Fruit fly (Drosophila melanogaster) whole organism, embryonic: ENCODE data around the gene GramD1B.

Source experiments
- Atf6 ChIP-seq: fragments of 200-800 bp; sonication (Bioruptor generic); IDR thresholded peaks from 2 replicates; pipeline ENCODE4 v1.3.6; 2022; ENCODE audit warnings: missing biosample characterization, missing genetic modification characterization
- CG10147 ChIP-seq: fragments of 200-800 bp; sonication (Bioruptor generic); optimal IDR thresholded peaks from 2 replicates; lab custom pipeline; 2019; ENCODE audit warnings: missing biosample characterization, mild to moderate bottlenecking, missing genetic modification characterization, moderate library complexity
- CG12769 ChIP-seq: fragments of 200-800 bp; sonication (Bioruptor generic); optimal IDR thresholded peaks from 2 replicates; lab custom pipeline; 2019; ENCODE audit warnings: missing biosample characterization, mild to moderate bottlenecking, missing genetic modification characterization, moderate library complexity
- CG12942 ChIP-seq: fragments of 200-800 bp; sonication (Bioruptor generic); optimal IDR thresholded peaks from 3 replicates; lab custom pipeline; 2016; ENCODE audit warnings: missing biosample characterization, missing genetic modification characterization
- CG13296 ChIP-seq: fragments of 200-800 bp; sonication (Bioruptor generic); optimal IDR thresholded peaks from 3 replicates; lab custom pipeline; 2018; ENCODE audit warnings: missing biosample characterization, mild to moderate bottlenecking, missing genetic modification characterization
- CG17186 ChIP-seq: fragments of 200-800 bp; sonication (Bioruptor generic); optimal IDR thresholded peaks from 3 replicates; lab custom pipeline; 2017; ENCODE audit warnings: missing biosample characterization, missing genetic modification reagents, missing genetic modification characterization
- CG17912 ChIP-seq: fragments of 200-800 bp; sonication (Bioruptor generic); optimal IDR thresholded peaks from 2 replicates; lab custom pipeline; 2018; ENCODE audit warnings: missing biosample characterization, mild to moderate bottlenecking, missing genetic modification characterization
- CG18262 ChIP-seq: fragments of 200-800 bp; optimal IDR thresholded peaks from 3 replicates; lab custom pipeline; 2019; ENCODE audit warnings: missing biosample characterization, mild to moderate bottlenecking, missing genetic modification characterization, moderate library complexity
- CG18599 ChIP-seq: fragments of 200-800 bp; sonication (Bioruptor generic); optimal IDR thresholded peaks from 3 replicates; lab custom pipeline; 2017; ENCODE audit warnings: missing biosample characterization, missing genetic modification characterization, mild to moderate bottlenecking, moderate library complexity, missing genetic modification reagents
- CG32532 ChIP-seq: fragments of 200-800 bp; sonication (Bioruptor generic); IDR thresholded peaks from 2 replicates; pipeline ENCODE4 v1.3.6; 2022; ENCODE audit warnings: missing biosample characterization, missing genetic modification characterization
- CG3281 ChIP-seq: fragments of 200-800 bp; sonication (Bioruptor generic); optimal IDR thresholded peaks from 3 replicates; lab custom pipeline; 2017; ENCODE audit warnings: missing biosample characterization, mild to moderate bottlenecking, missing genetic modification characterization
- CG3726 ChIP-seq: fragments of 200-800 bp; sonication (Bioruptor generic); IDR thresholded peaks from 3 replicates; pipeline ENCODE4, ENCODE4 v1.3.6; 2022; ENCODE audit warnings: missing biosample characterization, missing genetic modification characterization
- CG5180 ChIP-seq: fragments of 200-800 bp; sonication (Bioruptor generic); optimal IDR thresholded peaks from 3 replicates; lab custom pipeline; 2017; ENCODE audit warnings: missing biosample characterization, missing genetic modification characterization, mild to moderate bottlenecking, moderate library complexity, missing genetic modification reagents
- CG6175 ChIP-seq: fragments of 200-800 bp; sonication (Bioruptor generic); IDR thresholded peaks from 3 replicates; pipeline ENCODE4 v1.3.6; 2022; ENCODE audit warnings: missing biosample characterization, missing genetic modification characterization
- CG6654 ChIP-seq: fragments of 200-800 bp; sonication (Bioruptor generic); optimal IDR thresholded peaks from 2 replicates; lab custom pipeline; 2017; ENCODE audit warnings: missing biosample characterization, mild to moderate bottlenecking, missing genetic modification characterization
- CG6765 ChIP-seq: fragments of 200-800 bp; sonication (Bioruptor generic); optimal IDR thresholded peaks from 3 replicates; lab custom pipeline; 2017; ENCODE audit warnings: missing biosample characterization, mild to moderate bottlenecking, missing genetic modification characterization
- CG7556 ChIP-seq: fragments of 200-800 bp; sonication (Bioruptor generic); optimal IDR thresholded peaks from 2 replicates; lab custom pipeline; 2017; ENCODE audit warnings: missing biosample characterization, mild to moderate bottlenecking, missing genetic modification characterization
- CG7745 ChIP-seq: fragments of 200-800 bp; sonication (Bioruptor generic); optimal IDR thresholded peaks from 2 replicates; lab custom pipeline; 2018; ENCODE audit warnings: missing biosample characterization, mild to moderate bottlenecking, missing genetic modification characterization, moderate library complexity
- Eip74EF ChIP-seq, 2 experiments: fragments of 200-800 bp in 1 of 2; fragments of >200 bp in 1 of 2; sonication (Bioruptor generic) in 1 of 2; optimal IDR thresholded peaks; 2 replicates each; lab custom pipeline; 2017 to 2019; ENCODE audit warnings: missing biosample characterization in 2 of 2, missing genetic modification characterization in 2 of 2, mild to moderate bottlenecking in 1 of 2, moderate library complexity in 1 of 2
- Fer1 ChIP-seq: fragments of 200-800 bp; sonication (Bioruptor generic); optimal IDR thresholded peaks from 2 replicates; lab custom pipeline; 2017; ENCODE audit warnings: missing biosample characterization, mild to moderate bottlenecking, missing genetic modification characterization
- HmgZ ChIP-seq: fragments of 200-800 bp; sonication (Bioruptor generic); optimal IDR thresholded peaks from 2 replicates; lab custom pipeline; 2018; ENCODE audit warnings: missing biosample characterization, mild to moderate bottlenecking, missing genetic modification characterization
- Hr78 ChIP-seq, 2 experiments: fragments of 200-800 bp in 1 of 2; fragments of >200 bp in 1 of 2; sonication (Bioruptor generic) in 1 of 2; optimal IDR thresholded peaks; 2 replicates each; lab custom pipeline; 2017 to 2019; ENCODE audit warnings: missing biosample characterization in 2 of 2, missing genetic modification characterization in 2 of 2, mild to moderate bottlenecking in 1 of 2, moderate library complexity in 1 of 2
- MBD-R2 ChIP-seq: fragments of 200-800 bp; sonication (Bioruptor generic); IDR thresholded peaks from 2 replicates; pipeline ENCODE4 v1.3.6; 2022; ENCODE audit warnings: missing biosample characterization, missing genetic modification characterization
- MESR4 ChIP-seq: fragments of 200-800 bp; sonication (Bioruptor generic); optimal IDR thresholded peaks from 2 replicates; lab custom pipeline; 2018; ENCODE audit warnings: missing biosample characterization, mild to moderate bottlenecking, missing genetic modification characterization, moderate library complexity
- Max ChIP-seq: fragments of 200-800 bp; sonication (Bioruptor generic); optimal IDR thresholded peaks from 2 replicates; lab custom pipeline; 2016; ENCODE audit warnings: missing biosample characterization, mild to moderate bottlenecking, missing genetic modification characterization
- Mes4 ChIP-seq: fragments of 200-800 bp; sonication (Bioruptor generic); optimal IDR thresholded peaks from 2 replicates; lab custom pipeline; 2016; ENCODE audit warnings: missing biosample characterization, missing genetic modification characterization
- Optix ChIP-seq: fragments of 200-800 bp; sonication (Bioruptor generic); IDR thresholded peaks from 3 replicates; pipeline ENCODE4 v1.3.6; 2022; ENCODE audit warnings: missing biosample characterization, missing genetic modification characterization
- Sry-β ChIP-seq: fragments of 200-800 bp; sonication (Bioruptor generic); optimal IDR thresholded peaks from 2 replicates; lab custom pipeline; 2018; ENCODE audit warnings: missing biosample characterization, mild to moderate bottlenecking, missing genetic modification characterization, moderate library complexity
- Ssrp ChIP-seq: fragments of 200-800 bp; sonication (Bioruptor generic); optimal IDR thresholded peaks from 2 replicates; lab custom pipeline; 2018; ENCODE audit warnings: missing biosample characterization, mild to moderate bottlenecking, missing genetic modification characterization, moderate library complexity
- Vsx1 ChIP-seq: fragments of 200-800 bp; sonication (Bioruptor generic); optimal IDR thresholded peaks from 2 replicates; lab custom pipeline; 2017; ENCODE audit warnings: missing biosample characterization, mild to moderate bottlenecking, missing genetic modification characterization, missing genetic modification reagents
- az2 ChIP-seq: fragments of 200-800 bp; sonication (Bioruptor generic); optimal IDR thresholded peaks from 3 replicates; lab custom pipeline; 2016; ENCODE audit warnings: missing biosample characterization, missing genetic modification characterization
- chif ChIP-seq, 2 experiments: fragments of 200-800 bp; sonication (Bioruptor generic); optimal IDR thresholded peaks; 3 replicates each; lab custom pipeline; 2016; ENCODE audit warnings: missing biosample characterization in 2 of 2, missing genetic modification characterization in 2 of 2
- croc ChIP-seq: fragments of 200-800 bp; sonication (Bioruptor generic); conservative IDR thresholded peaks from 3 replicates; pipeline ENCODE4 v1.3.6; 2022; ENCODE audit warnings: missing biosample characterization, missing genetic modification characterization
- cwo ChIP-seq: fragments of 200-800 bp; sonication (Bioruptor generic); optimal IDR thresholded peaks from 3 replicates; lab custom pipeline; 2017; ENCODE audit warnings: missing biosample characterization, missing genetic modification characterization, mild to moderate bottlenecking, moderate library complexity, missing genetic modification reagents
- exex ChIP-seq: fragments of 200-800 bp; sonication (Bioruptor generic); optimal IDR thresholded peaks from 4 replicates; lab custom pipeline; 2018; ENCODE audit warnings: missing biosample characterization, mild to moderate bottlenecking, missing genetic modification characterization, moderate library complexity
- fd3F ChIP-seq: fragments of 200-800 bp; sonication (Bioruptor generic); optimal IDR thresholded peaks from 2 replicates; lab custom pipeline; 2018; ENCODE audit warnings: missing biosample characterization, mild to moderate bottlenecking, missing genetic modification characterization, moderate library complexity
- fd96Cb ChIP-seq: fragments of 200-800 bp; sonication (Bioruptor generic); optimal IDR thresholded peaks from 2 replicates; lab custom pipeline; 2018; ENCODE audit warnings: missing biosample characterization, mild to moderate bottlenecking, missing genetic modification characterization, moderate library complexity
- grn ChIP-seq: fragments of 200-800 bp; sonication (Bioruptor generic); optimal IDR thresholded peaks from 3 replicates; lab custom pipeline; 2017; ENCODE audit warnings: missing biosample characterization, missing genetic modification characterization
- gro ChIP-seq: fragments of 200-800 bp; sonication (Bioruptor generic); optimal IDR thresholded peaks from 2 replicates; lab custom pipeline; 2016; ENCODE audit warnings: missing biosample characterization, missing genetic modification characterization
- klu ChIP-seq: fragments of 200-800 bp; sonication (Bioruptor generic); IDR thresholded peaks from 2 replicates; pipeline ENCODE4 v1.3.6; 2022; ENCODE audit warnings: missing biosample characterization, missing genetic modification characterization
- lab ChIP-seq: fragments of 200-800 bp; sonication (Bioruptor generic); optimal IDR thresholded peaks from 3 replicates; lab custom pipeline; 2017; ENCODE audit warnings: missing biosample characterization, missing genetic modification characterization, mild to moderate bottlenecking, moderate library complexity, missing genetic modification reagents
- mirr ChIP-seq: fragments of 200-800 bp; sonication (Bioruptor generic); optimal IDR thresholded peaks from 3 replicates; lab custom pipeline; 2018; ENCODE audit warnings: missing biosample characterization, mild to moderate bottlenecking, missing genetic modification characterization
- nerfin-1 ChIP-seq: fragments of 200-800 bp; sonication (Bioruptor generic); optimal IDR thresholded peaks from 3 replicates; lab custom pipeline; 2019; ENCODE audit warnings: missing biosample characterization, mild to moderate bottlenecking, missing genetic modification characterization, moderate library complexity
- onecut ChIP-seq: fragments of 200-800 bp; sonication (Bioruptor generic); IDR thresholded peaks from 2 replicates; pipeline ENCODE4 v1.3.6; 2022; ENCODE audit warnings: missing biosample characterization, missing genetic modification characterization
- pfk ChIP-seq: fragments of 200-800 bp; sonication (Bioruptor generic); optimal IDR thresholded peaks from 2 replicates; lab custom pipeline; 2018; ENCODE audit warnings: missing biosample characterization, mild to moderate bottlenecking, missing genetic modification characterization, moderate library complexity
- pum ChIP-seq: fragments of 200-800 bp; sonication (Bioruptor generic); optimal IDR thresholded peaks from 2 replicates; lab custom pipeline; 2016; ENCODE audit warnings: missing biosample characterization, missing genetic modification characterization
- rib ChIP-seq: fragments of 200-800 bp; sonication (Bioruptor generic); IDR thresholded peaks from 2 replicates; pipeline ENCODE4 v1.3.6; 2022; ENCODE audit warnings: missing biosample characterization, missing genetic modification characterization
- scrt ChIP-seq: fragments of 200-800 bp; sonication (Bioruptor generic); optimal IDR thresholded peaks from 2 replicates; lab custom pipeline; 2018; ENCODE audit warnings: missing biosample characterization, mild to moderate bottlenecking, missing genetic modification characterization, moderate library complexity
- tll ChIP-seq, 2 experiments: fragments of 200-800 bp in 1 of 2; fragments of >200 bp in 1 of 2; sonication (Bioruptor generic) in 1 of 2; optimal IDR thresholded peaks; 2 replicates each; lab custom pipeline; 2017 to 2019; ENCODE audit warnings: missing biosample characterization in 2 of 2, missing genetic modification characterization in 2 of 2, mild to moderate bottlenecking in 1 of 2, moderate library complexity in 1 of 2

GramD1B gene

dm6 chr2L:3366043-3366679 is 7.0 kb downstream of the GramD1B start (continued):
- TF ChIP-seq CG13296 (no peak), az2 (GFP tag; lab: Kevin White, UChicago) (no peak), pfk (GFP tag; lab: Kevin White, UChicago) (no peak), CG7556 (no peak), Ssrp (tag; lab: Kevin White, UChicago) (no peak), CG18599 (peak; percentile 31), MBD-R2 (no peak), onecut (GFP tag; lab: Robert Waterston, UW) (no peak), CG3281 (GFP tag; lab: Kevin White, UChicago) (peak; percentile 11), tll (GFP tag; optimal IDR thresholded peaks at IDR 0.05; lab: Kevin White, UChicago) (no peak), CG7745 (tag; lab: Kevin White, UChicago) (no peak), CG6765 (peak; percentile 9), lab (GFP tag; lab: Kevin White, UChicago) (peak; percentile 67), rib (peak; percentile 64; the same call in 1 of the 2 replicates), Sry-β (GFP tag; lab: Kevin White, UChicago) (no peak), Mes4 (GFP tag; lab: Kevin White, UChicago) (no peak), HmgZ (tag; lab: Kevin White, UChicago) (peak; percentile 24), croc (GFP tag; lab: Robert Waterston, UW) (no peak), nerfin-1 (tag; lab: Kevin White, UChicago) (no peak), gro (peak; percentile 43), cwo (GFP tag; lab: Kevin White, UChicago) (peak; percentile 61), klu (GFP tag; lab: Robert Waterston, UW) (no peak), CG12942 (GFP tag; lab: Kevin White, UChicago) (no peak), Vsx1 (GFP tag; lab: Kevin White, UChicago) (peak; percentile 43), chif (GFP tag; optimal IDR thresholded peaks at IDR 0.05; lab: Kevin White, UChicago) (no peak), exex (tag; lab: Kevin White, UChicago) (peak; percentile 98), CG10147 (GFP tag; lab: Kevin White, UChicago) (no peak), Hr78 (GFP tag; optimal IDR thresholded peaks at IDR 0.05; lab: Kevin White, UChicago) (peak in 1 of 2 experiments; percentile 69), pum (GFP tag; lab: Kevin White, UChicago) (no peak), fd96Cb (tag; lab: Kevin White, UChicago) (no peak), fd3F (GFP tag; lab: Kevin White, UChicago) (no peak), mirr (GFP tag; lab: Kevin White, UChicago) (peak; percentile 86), Optix (GFP tag; lab: Robert Waterston, UW) (no peak), CG18262 (tag; lab: Kevin White, UChicago) (no peak), Max (no peak), CG17912 (GFP tag; lab: Kevin White, UChicago) (no peak), Fer1 (GFP tag; lab: Kevin White, UChicago) (peak; percentile 20), scrt (GFP tag; lab: Kevin White, UChicago) (no peak), CG6654 (GFP tag; lab: Kevin White, UChicago) (no peak), CG32532 (GFP tag; lab: Robert Waterston, UW) (no peak), CG6175 (GFP tag; lab: Robert Waterston, UW) (no peak), CG3726 (no peak), CG5180 (GFP tag; lab: Kevin White, UChicago) (peak; percentile 28), Atf6 (no peak), MESR4 (no peak), CG12769 (tag; lab: Kevin White, UChicago) (no peak), Eip74EF (GFP tag; optimal IDR thresholded peaks at IDR 0.05; lab: Kevin White, UChicago) (no peak), CG17186 (no peak), grn (GFP tag; lab: Kevin White, UChicago) (peak; percentile 99)
